Fruit fly (Drosophila melanogaster) whole organism, wandering third instar larva: Measurements from ENCODE around the gene CG2839.

Experiments
- Abd-B ChIP-seq: fragments of >200 bp; optimal IDR thresholded peaks from 2 replicates; lab custom pipeline; 2017; ENCODE audit warnings: missing biosample characterization, missing genetic modification characterization
- CG32264 ChIP-seq: fragments of 200-800 bp; sonication (Bioruptor generic); optimal IDR thresholded peaks from 2 replicates; lab custom pipeline; 2016; ENCODE audit warnings: missing biosample characterization, missing genetic modification characterization
- CG9705 ChIP-seq: fragments of 200-800 bp; sonication (Bioruptor generic); optimal IDR thresholded peaks from 2 replicates; lab custom pipeline; 2018; ENCODE audit warnings: missing biosample characterization, mild to moderate bottlenecking, missing genetic modification characterization
- CrebA ChIP-seq: fragments of 200-800 bp; sonication (Bioruptor generic); optimal IDR thresholded peaks from 2 replicates; lab custom pipeline; 2016; ENCODE audit warnings: missing biosample characterization, mild to moderate bottlenecking, missing genetic modification characterization, borderline replicate concordance
- Dfd ChIP-seq: fragments of >200 bp; optimal IDR thresholded peaks from 2 replicates; lab custom pipeline; 2017; ENCODE audit warnings: missing biosample characterization, missing genetic modification characterization
- Dif ChIP-seq: fragments of 200-275, 200-300 bp; sonication (Bioruptor generic); optimal IDR thresholded peaks from 2 replicates; lab custom pipeline; 2018; ENCODE audit warnings: missing biosample characterization, missing genetic modification characterization; ENCODE audit not compliant: partially characterized antibody
- GATAd ChIP-seq: sonication (Bioruptor generic); optimal IDR thresholded peaks from 2 replicates; lab custom pipeline; 2016; ENCODE audit warnings: missing biosample characterization, missing genetic modification characterization
- HLH106 ChIP-seq: fragments of 200-800 bp; optimal IDR thresholded peaks from 3 replicates; lab custom pipeline; 2019; ENCODE audit warnings: missing biosample characterization, mild to moderate bottlenecking, missing genetic modification characterization, moderate library complexity
- Hnf4 ChIP-seq: fragments of 200-800 bp; sonication (Bioruptor generic); optimal IDR thresholded peaks from 2 replicates; lab custom pipeline; 2016; ENCODE audit warnings: missing biosample characterization, mild to moderate bottlenecking, missing genetic modification characterization
- Hr78 ChIP-seq: fragments of >200 bp; optimal IDR thresholded peaks from 2 replicates; lab custom pipeline; 2017; ENCODE audit warnings: missing biosample characterization, missing genetic modification characterization
- Hr83 ChIP-seq: fragments of 200-300 bp; sonication (Bioruptor generic); optimal IDR thresholded peaks from 2 replicates; lab custom pipeline; 2016; ENCODE audit warnings: missing biosample characterization, mild to moderate bottlenecking, missing genetic modification characterization, moderate library complexity; ENCODE audit not compliant: poor library complexity, severe bottlenecking
- Jra ChIP-seq: sonication (Bioruptor generic); optimal IDR thresholded peaks from 2 replicates; lab custom pipeline; 2016; ENCODE audit warnings: missing biosample characterization, missing genetic modification characterization
- Mio ChIP-seq: sonication (Bioruptor generic); optimal IDR thresholded peaks from 2 replicates; lab custom pipeline; 2016; ENCODE audit warnings: missing biosample characterization, missing genetic modification characterization
- Myc ChIP-seq: fragments of >200 bp; optimal IDR thresholded peaks from 2 replicates; lab custom pipeline; 2017
- N ChIP-seq: fragments of >200 bp; optimal IDR thresholded peaks from 2 replicates; lab custom pipeline; 2018; ENCODE audit warnings: missing biosample characterization, missing external identifiers, missing genetic modification characterization
- OdsH ChIP-seq: fragments of 200-800 bp; sonication (Bioruptor generic); optimal IDR thresholded peaks from 2 replicates; lab custom pipeline; 2016; ENCODE audit warnings: missing biosample characterization, mild to moderate bottlenecking, missing genetic modification characterization
- Rel ChIP-seq, 2 experiments: fragments of 200-800 bp; sonication (Bioruptor generic) in 1 of 2; optimal IDR thresholded peaks; 2 replicates in 1 of 2; 3 replicates in 1 of 2; lab custom pipeline; 2016 to 2019; ENCODE audit warnings: mild to moderate bottlenecking in 2 of 2, missing biosample characterization in 2 of 2, missing genetic modification characterization in 2 of 2, moderate library complexity in 1 of 2
- Sp1 ChIP-seq: fragments of 200-800 bp; sonication (Bioruptor generic); optimal IDR thresholded peaks from 3 replicates; lab custom pipeline; 2019; ENCODE audit warnings: missing biosample characterization, mild to moderate bottlenecking, missing genetic modification characterization, moderate library complexity
- Vsx2 ChIP-seq: fragments of 200-300, 225-300 bp; sonication (Bioruptor generic); optimal IDR thresholded peaks from 2 replicates; lab custom pipeline; 2018; ENCODE audit warnings: missing biosample characterization, missing genetic modification characterization; ENCODE audit not compliant: partially characterized antibody
- br ChIP-seq: fragments of 200-800 bp; sonication (Bioruptor generic); optimal IDR thresholded peaks from 2 replicates; lab custom pipeline; 2016; ENCODE audit warnings: missing biosample characterization, missing genetic modification characterization
- brk ChIP-seq: fragments of 200-800 bp; sonication (Bioruptor generic); optimal IDR thresholded peaks from 2 replicates; lab custom pipeline; 2016; ENCODE audit warnings: missing biosample characterization, mild to moderate bottlenecking, missing genetic modification characterization
- dl ChIP-seq, 2 experiments: fragments of 175-275, 200-275 bp in 1 of 2; fragments of 200-275 bp in 1 of 2; sonication (Bioruptor generic); optimal IDR thresholded peaks; lab custom pipeline; 2018; ENCODE audit warnings: mild to moderate bottlenecking in 2 of 2, missing biosample characterization in 2 of 2, missing genetic modification characterization in 2 of 2, moderate library complexity in 2 of 2; ENCODE audit not compliant: partially characterized antibody in 2 of 2, insufficient read depth in 1 of 2
- dmrt93B ChIP-seq: fragments of 200-800 bp; sonication (Bioruptor generic); optimal IDR thresholded peaks from 2 replicates; lab custom pipeline; 2018; ENCODE audit warnings: missing biosample characterization, mild to moderate bottlenecking, missing genetic modification characterization
- dsf ChIP-seq: sonication (Bioruptor generic); optimal IDR thresholded peaks from 2 replicates; lab custom pipeline; 2016; ENCODE audit warnings: missing biosample characterization, missing genetic modification characterization, borderline replicate concordance
- ey ChIP-seq: fragments of 200-800 bp; sonication (Bioruptor generic); optimal IDR thresholded peaks from 2 replicates; lab custom pipeline; 2016; ENCODE audit warnings: missing biosample characterization, missing genetic modification characterization
- foxo ChIP-seq, 2 experiments: fragments of 200-800 bp; sonication (Bioruptor generic); optimal IDR thresholded peaks; 2 replicates in 1 of 2; 3 replicates in 1 of 2; lab custom pipeline; 2016 to 2017; ENCODE audit warnings: missing biosample characterization in 2 of 2, missing genetic modification characterization in 2 of 2
- fru ChIP-seq: fragments of 200-800 bp; sonication (Bioruptor generic); optimal IDR thresholded peaks from 3 replicates; lab custom pipeline; 2016; ENCODE audit warnings: missing biosample characterization, mild to moderate bottlenecking, missing genetic modification characterization
- h ChIP-seq: fragments of 200-800 bp; sonication (Bioruptor generic); optimal IDR thresholded peaks from 3 replicates; lab custom pipeline; 2016; ENCODE audit warnings: missing biosample characterization, mild to moderate bottlenecking, missing genetic modification characterization
- jim ChIP-seq: fragments of 175-275, 200-325 bp; sonication (Bioruptor generic); optimal IDR thresholded peaks from 2 replicates; lab custom pipeline; 2016; ENCODE audit warnings: missing biosample characterization, mild to moderate bottlenecking, missing genetic modification characterization
- lola ChIP-seq: fragments of >200 bp; optimal IDR thresholded peaks from 2 replicates; lab custom pipeline; 2017; ENCODE audit warnings: missing biosample characterization, missing genetic modification characterization
- pan ChIP-seq: fragments of >200 bp; optimal IDR thresholded peaks from 2 replicates; lab custom pipeline; 2017
- psq ChIP-seq: fragments of 200-800 bp; sonication (Bioruptor generic); optimal IDR thresholded peaks from 3 replicates; lab custom pipeline; 2017; ENCODE audit warnings: missing biosample characterization, mild to moderate bottlenecking, missing genetic modification characterization, moderate library complexity
- rgr ChIP-seq: fragments of 200-800 bp; sonication (Bioruptor generic); optimal IDR thresholded peaks from 3 replicates; lab custom pipeline; 2016; ENCODE audit warnings: missing biosample characterization, mild to moderate bottlenecking, missing genetic modification characterization
- sage ChIP-seq: fragments of 200-800 bp; sonication (Bioruptor generic); optimal IDR thresholded peaks from 2 replicates; lab custom pipeline; 2016; ENCODE audit warnings: missing biosample characterization, mild to moderate bottlenecking, missing genetic modification characterization
- sv ChIP-seq: fragments of 200-800 bp; sonication (Bioruptor generic); optimal IDR thresholded peaks from 3 replicates; lab custom pipeline; 2016; ENCODE audit warnings: missing biosample characterization, missing genetic modification characterization
- tai ChIP-seq: sonication (Bioruptor generic); optimal IDR thresholded peaks from 2 replicates; lab custom pipeline; 2016; ENCODE audit warnings: missing biosample characterization, missing genetic modification characterization
- usp ChIP-seq: fragments of >200 bp; optimal IDR thresholded peaks from 2 replicates; lab custom pipeline; 2017; ENCODE audit warnings: missing biosample characterization, missing genetic modification characterization
- woc ChIP-seq: sonication (Bioruptor generic); optimal IDR thresholded peaks from 2 replicates; lab custom pipeline; 2016; ENCODE audit warnings: missing biosample characterization, mild to moderate bottlenecking, missing genetic modification characterization

CG2839 gene

dm6 chr2L:646523-646922 lies 21.1 kb downstream of the CG2839 start:
- peak; percentile 45 for TF ChIP-seq h (GFP tag; lab: Kevin White, UChicago)
- TF ChIP-seq rgr (GFP tag; lab: Kevin White, UChicago) = peak; percentile 25
- peak; percentile 2 for TF ChIP-seq br
- peak; percentile 50 for TF ChIP-seq fru (GFP tag; lab: Kevin White, UChicago)
- no peak for TF ChIP-seq lola (GFP tag; lab: Kevin White, UChicago)
- TF ChIP-seq usp = no peak
- TF ChIP-seq brk (GFP tag; lab: Kevin White, UChicago) = no peak
- no peak for TF ChIP-seq CG9705 (GFP tag; lab: Kevin White, UChicago)
- TF ChIP-seq Rel (GFP tag; optimal IDR thresholded peaks at IDR 0.05; lab: Kevin White, UChicago) = no peak
- no peak for TF ChIP-seq Rel (tag; optimal IDR thresholded peaks at IDR 0.05; lab: Kevin White, UChicago)
- no peak for TF ChIP-seq woc (GFP tag; lab: Kevin White, UChicago)
- TF ChIP-seq dl (GFP tag; optimal IDR thresholded peaks at IDR 0.05; lab: Kevin White, UChicago; ENCODE audit: insufficient read depth in 1 of 2, partially characterized antibody in 2 of 2) = no peak
- no peak for TF ChIP-seq Sp1 (GFP tag; lab: Kevin White, UChicago)
- TF ChIP-seq Jra (GFP tag; lab: Kevin White, UChicago) = no peak
- peak in 1 of 2 experiments; percentile 31 for TF ChIP-seq foxo (GFP tag; optimal IDR thresholded peaks at IDR 0.05; lab: Kevin White, UChicago)
- TF ChIP-seq OdsH (GFP tag; lab: Kevin White, UChicago) = no peak
- TF ChIP-seq Hr83 (GFP tag; lab: Kevin White, UChicago) = no peak
- no peak for TF ChIP-seq Myc (lab: Kevin White, UChicago)
- TF ChIP-seq dsf (GFP tag; lab: Kevin White, UChicago) = no peak
- TF ChIP-seq tai (GFP tag; lab: Kevin White, UChicago) = no peak
- TF ChIP-seq jim (GFP tag; lab: Kevin White, UChicago) = no peak
- TF ChIP-seq ey (GFP tag; lab: Kevin White, UChicago) = peak; percentile 22
- TF ChIP-seq Dif (GFP tag; lab: Kevin White, UChicago) = no peak
- TF ChIP-seq sage (GFP tag; lab: Kevin White, UChicago) = no peak
- no peak for TF ChIP-seq Vsx2 (GFP tag; lab: Kevin White, UChicago)
- no peak for TF ChIP-seq CrebA (GFP tag; lab: Kevin White, UChicago)
- no peak for TF ChIP-seq GATAd (GFP tag; lab: Kevin White, UChicago)
- TF ChIP-seq Hr78 (GFP tag; lab: Kevin White, UChicago) = no peak
- TF ChIP-seq HLH106 (tag; lab: Kevin White, UChicago) = no peak
- TF ChIP-seq Dfd (GFP tag; lab: Kevin White, UChicago) = no peak
- TF ChIP-seq pan (lab: Kevin White, UChicago) = no peak
- TF ChIP-seq N (GFP tag; lab: Kevin White, UChicago) = no peak
- TF ChIP-seq Mio (GFP tag; lab: Kevin White, UChicago) = no peak
- TF ChIP-seq sv (GFP tag; lab: Kevin White, UChicago) = no peak
- TF ChIP-seq psq = no peak
- TF ChIP-seq Hnf4 (GFP tag; lab: Kevin White, UChicago) = no peak
- no peak for TF ChIP-seq dmrt93B (GFP tag; lab: Kevin White, UChicago)
- TF ChIP-seq Abd-B = no peak
- no peak for TF ChIP-seq CG32264 (GFP tag; lab: Kevin White, UChicago)

dm6 chr2L:647592-647991 lies 22.1 kb downstream of the CG2839 start:
- no peak for TF ChIP-seq Dfd (GFP tag; lab: Kevin White, UChicago)
- TF ChIP-seq dmrt93B (GFP tag; lab: Kevin White, UChicago) = no peak
- TF ChIP-seq Hnf4 (GFP tag; lab: Kevin White, UChicago) = no peak
- no peak for TF ChIP-seq CrebA (GFP tag; lab: Kevin White, UChicago)
- TF ChIP-seq CG32264 (GFP tag; lab: Kevin White, UChicago) = no peak
- TF ChIP-seq Jra (GFP tag; lab: Kevin White, UChicago) = no peak
- no peak for TF ChIP-seq pan (lab: Kevin White, UChicago)
